Fruit fly (Drosophila melanogaster): ENCODE results near the gene CG11786.

Gene CG11786

dm6 chr3R:25054451-25055188, 8.5 kb downstream of the CG11786 start, which contains the start of gene CG31109:
Gene CG31109, minus strand, starts transcription at chr3R:25054653.
- TF ChIP-seq CG11617 (GFP tag; optimal IDR thresholded peaks at IDR 0.05) (peak; percentile 23), CG14711 (tag; optimal IDR thresholded peaks at IDR 0.05) (peak; percentile 43), tj (GFP tag; optimal IDR thresholded peaks at IDR 0.05) (peak; percentile 1), CG1620 (GFP tag; optimal IDR thresholded peaks at IDR 0.05) (peak; percentile 1), Clk (GFP tag; optimal IDR thresholded peaks at IDR 0.05) (peak; percentile 7), ovo (GFP tag; optimal IDR thresholded peaks at IDR 0.05) (no peak), kay (GFP tag; ENCODE audit: borderline replicate concordance) (peak; percentile 88), CG12768 (GFP tag; optimal IDR thresholded peaks at IDR 0.05) (no peak), pad (GFP tag; optimal IDR thresholded peaks at IDR 0.05) (peak; percentile 32), Crg-1 (GFP tag; optimal IDR thresholded peaks at IDR 0.05) (peak; percentile 38), Mnt (GFP tag; optimal IDR thresholded peaks at IDR 0.05) (peak; percentile 42), Hr96 (GFP tag; optimal IDR thresholded peaks at IDR 0.05) (no peak), CG5204 (GFP tag; optimal IDR thresholded peaks at IDR 0.05) (no peak), bab1 (GFP tag; optimal IDR thresholded peaks at IDR 0.05) (peak; percentile 64), toe (GFP tag; optimal IDR thresholded peaks at IDR 0.05) (peak; percentile 52), cic (GFP tag; optimal IDR thresholded peaks at IDR 0.05) (no peak), cnc (optimal IDR thresholded peaks at IDR 0.05) (no peak), CG7045 (GFP tag; optimal IDR thresholded peaks at IDR 0.05) (no peak), CG7101 (tag; optimal IDR thresholded peaks at IDR 0.05) (peak; percentile 15), CG33017 (tag; optimal IDR thresholded peaks at IDR 0.05) (no peak)

DNA sequence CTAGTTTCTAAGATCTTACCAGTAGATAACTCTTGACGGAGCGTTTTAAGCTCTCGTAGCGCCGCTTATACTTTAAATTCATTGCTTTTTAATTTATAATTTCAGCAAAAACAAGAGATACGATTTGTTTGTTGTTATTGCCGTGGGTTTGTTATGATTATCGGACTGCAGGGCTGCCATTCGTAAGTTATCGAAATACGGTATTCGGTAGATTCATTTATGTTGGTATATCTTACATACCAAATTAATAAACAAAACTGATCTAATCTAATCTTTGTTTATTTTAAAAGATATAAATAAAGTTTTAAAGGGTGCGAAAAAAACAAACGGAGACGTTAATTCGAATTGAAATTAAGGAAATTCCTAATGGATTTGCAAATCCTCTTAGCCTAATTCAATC, 9.9 kb downstream of the CG11786 start, which contains the start of the genes CG31111 and stac:
Gene CG31111 (minus strand): TSS at position 162 of the 400 bp plus-strand sequence.
Gene stac (plus strand): TSS at position 271 of the 400 bp plus-strand sequence.
- TF ChIP-seq Hr96 (GFP tag; optimal IDR thresholded peaks at IDR 0.05), result no peak
- TF ChIP-seq CG11617 (GFP tag; optimal IDR thresholded peaks at IDR 0.05), result peak; percentile 35
- TF ChIP-seq Clk (GFP tag; optimal IDR thresholded peaks at IDR 0.05), result no peak
- TF ChIP-seq CG7101 (tag; optimal IDR thresholded peaks at IDR 0.05), result peak; percentile 12
- TF ChIP-seq kay (GFP tag; ENCODE audit: borderline replicate concordance), result peak; percentile 89
- no peak for TF ChIP-seq pad (GFP tag; optimal IDR thresholded peaks at IDR 0.05)
- TF ChIP-seq CG33017 (tag; optimal IDR thresholded peaks at IDR 0.05), result peak; percentile 32
- peak; percentile 6 for TF ChIP-seq Mnt (GFP tag; optimal IDR thresholded peaks at IDR 0.05)
- TF ChIP-seq CG14711 (tag; optimal IDR thresholded peaks at IDR 0.05), result peak; percentile 9
- no peak for TF ChIP-seq bab1 (GFP tag; optimal IDR thresholded peaks at IDR 0.05)

DNA sequence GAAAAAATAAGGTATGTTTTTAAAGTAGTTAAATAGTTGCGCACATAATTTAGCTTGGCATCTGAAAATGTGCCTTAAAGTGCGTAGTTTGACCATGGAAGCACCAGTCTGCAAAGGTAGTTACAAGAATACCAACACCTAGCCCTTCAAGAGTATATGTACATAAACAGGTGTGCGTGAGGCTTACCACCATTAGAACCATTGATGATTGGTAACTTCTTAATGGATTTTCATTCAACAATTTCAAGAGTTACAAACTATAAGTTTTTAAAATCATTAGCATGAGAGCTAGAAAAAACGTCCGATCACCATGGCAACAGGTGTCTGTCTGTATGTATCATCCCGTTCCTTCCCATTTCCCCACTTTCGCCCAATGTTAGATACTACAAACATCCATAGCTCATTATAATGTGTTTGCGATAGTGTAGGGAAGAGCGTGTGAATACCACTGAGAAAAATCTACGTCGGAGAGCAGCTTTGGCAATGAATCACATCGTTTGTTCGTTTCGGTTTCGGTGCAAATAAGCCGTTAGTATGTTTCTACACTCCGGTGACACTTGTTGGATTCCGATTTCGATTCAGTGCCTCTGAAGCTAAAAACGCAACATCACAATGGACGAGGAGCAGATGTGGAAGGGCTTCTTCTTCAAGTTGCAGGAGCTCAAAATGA, 10.5 kb downstream of the CG11786 start:
- TF ChIP-seq cic (GFP tag; optimal IDR thresholded peaks at IDR 0.05) (peak; percentile 56), Crg-1 (GFP tag; optimal IDR thresholded peaks at IDR 0.05) (no peak), Clk (GFP tag; optimal IDR thresholded peaks at IDR 0.05) (no peak), pad (GFP tag; optimal IDR thresholded peaks at IDR 0.05) (peak; percentile 93), CG1620 (GFP tag; optimal IDR thresholded peaks at IDR 0.05) (no peak), kay (GFP tag; ENCODE audit: borderline replicate concordance) (peak; percentile 86), tj (GFP tag; optimal IDR thresholded peaks at IDR 0.05) (no peak), cnc (optimal IDR thresholded peaks at IDR 0.05) (no peak), CG12768 (GFP tag; optimal IDR thresholded peaks at IDR 0.05) (peak; percentile 8), CG33017 (tag; optimal IDR thresholded peaks at IDR 0.05) (no peak), CG14711 (tag; optimal IDR thresholded peaks at IDR 0.05) (no peak), Mnt (GFP tag; optimal IDR thresholded peaks at IDR 0.05) (no peak), CG7101 (tag; optimal IDR thresholded peaks at IDR 0.05) (no peak), toe (GFP tag; optimal IDR thresholded peaks at IDR 0.05) (no peak), bab1 (GFP tag; optimal IDR thresholded peaks at IDR 0.05) (no peak), CG7045 (GFP tag; optimal IDR thresholded peaks at IDR 0.05) (no peak), CG11617 (GFP tag; optimal IDR thresholded peaks at IDR 0.05) (no peak), CG5204 (GFP tag; optimal IDR thresholded peaks at IDR 0.05) (no peak), Hr96 (GFP tag; optimal IDR thresholded peaks at IDR 0.05) (no peak), ovo (GFP tag; optimal IDR thresholded peaks at IDR 0.05) (peak; percentile 86)

- TF ChIP-seq toe (GFP tag; optimal IDR thresholded peaks at IDR 0.05), result no peak
- TF ChIP-seq kay (GFP tag; ENCODE audit: borderline replicate concordance), result peak; percentile 7
- TF ChIP-seq CG11617 (GFP tag; optimal IDR thresholded peaks at IDR 0.05), result no peak
These were observed 14.3 kb downstream of the CG11786 start for dm6 chr3R:25060462-25060861.

DNA sequence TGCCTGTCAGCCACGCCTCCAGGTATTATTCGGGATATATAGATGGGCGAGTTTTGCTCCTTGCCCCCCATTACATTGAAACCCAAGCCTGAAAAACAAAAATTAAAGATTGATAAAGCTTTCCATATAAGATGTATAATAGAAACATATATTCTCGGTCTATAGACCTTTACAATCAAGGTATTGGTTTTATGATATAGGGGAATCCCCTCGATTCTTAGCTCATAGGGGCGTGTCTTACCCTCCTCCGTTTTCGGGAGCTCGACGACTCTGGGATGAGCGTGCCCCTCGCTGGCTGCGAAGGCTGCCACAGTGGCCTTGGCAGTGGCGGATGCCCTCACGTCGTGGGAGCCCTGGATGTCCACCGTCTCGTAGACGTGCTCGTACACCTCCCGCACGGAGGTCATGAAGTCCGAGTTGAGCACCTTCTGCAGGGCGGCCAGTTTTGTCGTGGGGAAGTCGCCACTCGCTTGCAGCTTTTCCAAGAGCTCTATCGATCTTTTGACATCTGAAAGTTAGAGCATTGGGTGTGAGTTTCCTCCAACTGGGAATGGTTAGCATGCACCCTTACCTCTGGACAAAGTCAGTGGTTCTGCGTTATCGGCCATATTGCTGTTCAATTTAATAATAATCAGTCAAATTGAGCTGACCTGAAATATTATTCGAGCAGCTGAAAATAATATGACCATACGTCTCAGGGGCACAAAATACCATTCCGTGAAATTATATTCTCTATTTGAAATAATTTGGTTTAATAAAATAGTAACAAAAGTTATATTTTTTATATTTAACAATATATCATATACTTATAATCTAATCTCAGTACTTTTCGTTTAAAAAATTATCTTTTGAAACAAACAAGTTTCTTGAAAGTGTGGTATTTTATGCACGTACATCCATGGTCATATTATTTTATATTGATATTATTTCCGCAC, 19.1 kb downstream of the CG11786 start, which contains the start of the genes veli and PQBP1:
Gene veli (minus strand): TSS at position 685 of the 935 bp plus-strand sequence.
Gene PQBP1 (plus strand): TSS at position 885 of the 935 bp plus-strand sequence.
- TF ChIP-seq CG14711 (tag; optimal IDR thresholded peaks at IDR 0.05), result peak; percentile 18
- no peak for TF ChIP-seq kay (GFP tag; ENCODE audit: borderline replicate concordance)
